Worm (Caenorhabditis elegans): ENCODE data around the gene Y110A2AL.7.

- TF ChIP-seq ztf-29 (GFP tag; IDR thresholded peaks at IDR 0.05) (no peak), tab-1 (GFP tag; IDR thresholded peaks at IDR 0.05) (no peak), ztf-23 (GFP tag; IDR thresholded peaks at IDR 0.05) (no peak), ref-1 (GFP tag; conservative IDR thresholded peaks at IDR 0.05) (no peak), flt-1 (GFP tag; IDR thresholded peaks at IDR 0.05) (no peak), T22C8.4 (GFP tag; IDR thresholded peaks at IDR 0.05) (no peak)
These were observed 41.8 kb upstream of the Y110A2AL.7 start, which contains the start of gene pigw-1 for ce11 chrII:2884810-2885209.

Measured in whole organism, midembryonic.